Worm (Caenorhabditis elegans) whole organism, mixed stage, embryonic: Measurements from ENCODE around the gene F21C10.11.

Experiments used
- elt-3 ChIP-seq: fragments of 150-350 bp; optimal IDR thresholded peaks from 2 replicates; lab custom pipeline; 2014; ENCODE audit warnings: missing biosample characterization, missing genetic modification characterization
- flh-1 ChIP-seq: fragments of 200-800 bp; sonication (Bioruptor generic); optimal IDR thresholded peaks from 2 replicates; lab custom pipeline; 2018; ENCODE audit warnings: mild to moderate bottlenecking, missing genetic modification characterization, moderate library complexity, missing compliant biosample characterization
- lin-13 ChIP-seq: fragments of 150-350 bp; optimal IDR thresholded peaks from 2 replicates; lab custom pipeline; 2014; ENCODE audit warnings: missing biosample characterization, missing genetic modification characterization
- mab-5 ChIP-seq: fragments of 150-350 bp; optimal IDR thresholded peaks from 2 replicates; lab custom pipeline; 2014; ENCODE audit warnings: missing biosample characterization, missing genetic modification characterization
- mep-1 ChIP-seq: fragments of 150-350 bp; optimal IDR thresholded peaks from 2 replicates; lab custom pipeline; 2017; ENCODE audit warnings: missing biosample characterization, missing genetic modification reagents, missing genetic modification characterization, inconsistent platforms
- mls-2 ChIP-seq: sonication (generic microtip); optimal IDR thresholded peaks from 2 replicates; lab custom pipeline; 2016; ENCODE audit warnings: mild to moderate bottlenecking, missing genetic modification characterization, moderate library complexity, missing compliant biosample characterization
- nhr-237 ChIP-seq: fragments of 150-350 bp; optimal IDR thresholded peaks from 2 replicates; lab custom pipeline; 2014; ENCODE audit warnings: missing biosample characterization, missing genetic modification characterization
- nhr-28 ChIP-seq: fragments of 150-350 bp; optimal IDR thresholded peaks from 2 replicates; lab custom pipeline; 2014; ENCODE audit warnings: missing biosample characterization, missing genetic modification characterization
- pha-4 ChIP-seq: fragments of 150-350 bp; optimal IDR thresholded peaks from 2 replicates; lab custom pipeline; 2018; ENCODE audit warnings: missing biosample characterization, missing genetic modification reagents, missing genetic modification characterization
- unc-62 ChIP-seq: fragments of 150-350 bp; optimal IDR thresholded peaks from 2 replicates; lab custom pipeline; 2014; ENCODE audit warnings: missing biosample characterization, missing genetic modification reagents, missing genetic modification characterization
- ztf-11 ChIP-seq: fragments of 150-350 bp; optimal IDR thresholded peaks from 2 replicates; lab custom pipeline; 2014; ENCODE audit warnings: missing biosample characterization, missing genetic modification characterization

- TF ChIP-seq pha-4 (tag; lab: Kevin White, UChicago) (no peak), ztf-11 (no peak), nhr-28 (tag; lab: Kevin White, UChicago) (no peak), unc-62 (no peak), nhr-237 (tag; lab: Kevin White, UChicago) (no peak), mab-5 (tag; lab: Kevin White, UChicago) (no peak), elt-3 (tag; lab: Kevin White, UChicago) (no peak), mls-2 (no peak), lin-13 (tag; lab: Kevin White, UChicago) (no peak), flh-1 (GFP tag; lab: Kevin White, UChicago) (no peak), mep-1 (tag; lab: Kevin White, UChicago) (no peak)
Observed at ce11 chrV:9094976-9095375, 28.3 kb upstream of the F21C10.11 start.
